Fruit fly (Drosophila melanogaster): Measurements from ENCODE around the gene RPA2.

- TF ChIP-seq CG5204 (GFP tag; optimal IDR thresholded peaks at IDR 0.05) = no peak
- no peak for TF ChIP-seq tj (GFP tag; optimal IDR thresholded peaks at IDR 0.05)
- no peak for TF ChIP-seq CG14711 (tag; optimal IDR thresholded peaks at IDR 0.05)
- no peak for TF ChIP-seq cic (GFP tag; optimal IDR thresholded peaks at IDR 0.05)
These were observed 14.8 kb upstream of the RPA2 start for dm6 chr2L:20940738-20941137.
